Fruit fly (Drosophila melanogaster) whole organism, embryonic: ENCODE data around the gene CG32857.

ENCODE experiments used
- BEAF-32 ChIP-seq: fragments of 200-800 bp; sonication (Bioruptor generic); optimal IDR thresholded peaks from 3 replicates; lab custom pipeline; 2017; ENCODE audit warnings: missing biosample characterization, missing genetic modification characterization, mild to moderate bottlenecking, moderate library complexity, missing genetic modification reagents
- CG11398 ChIP-seq: fragments of 200-800 bp; sonication (Bioruptor generic); optimal IDR thresholded peaks from 2 replicates; lab custom pipeline; 2016; ENCODE audit warnings: missing biosample characterization, missing genetic modification characterization
- CG11504 ChIP-seq: fragments of 200-800 bp; sonication (Bioruptor generic); optimal IDR thresholded peaks from 3 replicates; lab custom pipeline; 2019; ENCODE audit warnings: missing biosample characterization, mild to moderate bottlenecking, missing genetic modification characterization, moderate library complexity
- CG12155 ChIP-seq: fragments of 200-800 bp; sonication (Bioruptor generic); optimal IDR thresholded peaks from 3 replicates; lab custom pipeline; 2016; ENCODE audit warnings: missing biosample characterization, missing genetic modification characterization
- CG14965 ChIP-seq: fragments of 200-800 bp; sonication (Bioruptor generic); optimal IDR thresholded peaks from 2 replicates; lab custom pipeline; 2016; ENCODE audit warnings: missing biosample characterization, missing genetic modification characterization, borderline replicate concordance
- CG2129 ChIP-seq: fragments of 200-800 bp; sonication (Bioruptor generic); IDR thresholded peaks from 2 replicates; pipeline ENCODE4 v1.3.6; 2022; ENCODE audit warnings: missing biosample characterization, missing genetic modification characterization; ENCODE audit not compliant: partially characterized antibody
- CG2199 ChIP-seq: fragments of 200-800 bp; sonication (Bioruptor generic); IDR thresholded peaks from 3 replicates; pipeline ENCODE4 v1.3.6; 2022; ENCODE audit warnings: missing biosample characterization, missing genetic modification characterization
- CG30431 ChIP-seq: fragments of 200-800 bp; sonication (Bioruptor generic); optimal IDR thresholded peaks from 2 replicates; lab custom pipeline; 2017; ENCODE audit warnings: missing biosample characterization, missing genetic modification characterization
- CG34224 ChIP-seq: fragments of 200-800 bp; sonication (Bioruptor generic); IDR thresholded peaks from 3 replicates; pipeline ENCODE4 v1.3.6; 2022; ENCODE audit warnings: missing biosample characterization, missing genetic modification characterization; ENCODE audit not compliant: partially characterized antibody
- CG4360 ChIP-seq: fragments of 200-800 bp; sonication (Bioruptor generic); IDR thresholded peaks from 2 replicates; pipeline ENCODE4 v1.3.6; 2022; ENCODE audit warnings: missing biosample characterization, missing genetic modification characterization
- CG5180 ChIP-seq: fragments of 200-800 bp; sonication (Bioruptor generic); optimal IDR thresholded peaks from 3 replicates; lab custom pipeline; 2017; ENCODE audit warnings: missing biosample characterization, missing genetic modification characterization, mild to moderate bottlenecking, moderate library complexity, missing genetic modification reagents
- CG6683 ChIP-seq: fragments of 200-800 bp; sonication (Bioruptor generic); optimal IDR thresholded peaks from 2 replicates; lab custom pipeline; 2017; ENCODE audit warnings: missing biosample characterization, mild to moderate bottlenecking, missing genetic modification characterization, missing genetic modification reagents
- CG8765 ChIP-seq: fragments of 200-800 bp; sonication (Bioruptor generic); IDR thresholded peaks from 2 replicates; pipeline ENCODE4 v1.3.6; 2022; ENCODE audit warnings: missing biosample characterization, missing genetic modification characterization
- CG9797 ChIP-seq: fragments of 200-800 bp; sonication (Bioruptor generic); optimal IDR thresholded peaks from 3 replicates; lab custom pipeline; 2018; ENCODE audit warnings: missing biosample characterization, mild to moderate bottlenecking, missing genetic modification characterization
- CTCF ChIP-seq: fragments of 200-800 bp; sonication (Bioruptor generic); optimal IDR thresholded peaks from 2 replicates; lab custom pipeline; 2017; ENCODE audit warnings: missing biosample characterization, mild to moderate bottlenecking, missing genetic modification characterization, moderate library complexity
- CoRest ChIP-seq: fragments of 200-800 bp; sonication (Bioruptor generic); optimal IDR thresholded peaks from 3 replicates; lab custom pipeline; 2018; ENCODE audit warnings: missing biosample characterization, mild to moderate bottlenecking, missing genetic modification characterization, moderate library complexity
- Dad ChIP-seq: fragments of 200-800 bp; sonication (Bioruptor generic); optimal IDR thresholded peaks from 3 replicates; lab custom pipeline; 2016; ENCODE audit warnings: missing biosample characterization, missing genetic modification characterization
- Drgx ChIP-seq: fragments of 200-800 bp; sonication (Bioruptor generic); IDR thresholded peaks from 2 replicates; pipeline ENCODE4 v1.3.6; 2022; ENCODE audit warnings: missing biosample characterization, missing genetic modification characterization
- Hr39 ChIP-seq: fragments of >200 bp; optimal IDR thresholded peaks from 2 replicates; lab custom pipeline; 2017
- Neu2 ChIP-seq: fragments of 200-800 bp; sonication (Bioruptor generic); optimal IDR thresholded peaks from 3 replicates; lab custom pipeline; 2016; ENCODE audit warnings: missing biosample characterization, missing genetic modification characterization, borderline replicate concordance
- NfI ChIP-seq: fragments of 200-800 bp; sonication (Bioruptor generic); optimal IDR thresholded peaks from 3 replicates; lab custom pipeline; 2018; ENCODE audit warnings: missing biosample characterization, mild to moderate bottlenecking, missing genetic modification characterization, moderate library complexity
- Scr ChIP-seq: fragments of 200-800 bp; sonication (Bioruptor generic); IDR thresholded peaks from 2 replicates; pipeline ENCODE4 v1.3.6; 2022; ENCODE audit warnings: missing biosample characterization, missing genetic modification characterization; ENCODE audit not compliant: partially characterized antibody
- Trl ChIP-seq, 3 experiments: fragments of >200 bp in 2 of 3; fragments of 200-800 bp in 1 of 3; sonication (Bioruptor generic) in 1 of 3; optimal IDR thresholded peaks; 2 replicates in 1 of 3; 3 replicates in 2 of 3; lab custom pipeline; 2016 to 2017; ENCODE audit warnings: missing biosample characterization in 1 of 3, missing genetic modification characterization in 1 of 3
- bsh ChIP-seq, 2 experiments: fragments of 200-800 bp; sonication (Bioruptor generic); optimal IDR thresholded peaks; 2 replicates each; lab custom pipeline; 2017 to 2018; ENCODE audit warnings: mild to moderate bottlenecking in 2 of 2, missing biosample characterization in 2 of 2, missing genetic modification characterization in 2 of 2, moderate library complexity in 1 of 2
- chif ChIP-seq, 2 experiments: fragments of 200-800 bp; sonication (Bioruptor generic); optimal IDR thresholded peaks; 3 replicates each; lab custom pipeline; 2016; ENCODE audit warnings: missing biosample characterization in 2 of 2, missing genetic modification characterization in 2 of 2
- crp ChIP-seq, 2 experiments: fragments of 200-800 bp; sonication (Bioruptor generic); optimal IDR thresholded peaks; 2 replicates in 1 of 2; 3 replicates in 1 of 2; lab custom pipeline; 2017; ENCODE audit warnings: missing biosample characterization in 2 of 2, missing genetic modification characterization in 2 of 2, mild to moderate bottlenecking in 1 of 2, moderate library complexity in 1 of 2
- danr ChIP-seq: fragments of 200-800 bp; sonication (Bioruptor generic); IDR thresholded peaks from 2 replicates; pipeline ENCODE4 v1.3.6; 2022; ENCODE audit warnings: missing biosample characterization, missing genetic modification characterization
- ind ChIP-seq: fragments of 200-800 bp; sonication (Bioruptor generic); optimal IDR thresholded peaks from 3 replicates; lab custom pipeline; 2016; ENCODE audit warnings: missing biosample characterization, missing genetic modification characterization
- nerfin-1 ChIP-seq: fragments of 200-800 bp; sonication (Bioruptor generic); optimal IDR thresholded peaks from 3 replicates; lab custom pipeline; 2019; ENCODE audit warnings: missing biosample characterization, mild to moderate bottlenecking, missing genetic modification characterization, moderate library complexity
- nom ChIP-seq: fragments of 200-800 bp; sonication (Bioruptor generic); optimal IDR thresholded peaks from 2 replicates; lab custom pipeline; 2017; ENCODE audit warnings: missing biosample characterization, missing genetic modification characterization, mild to moderate bottlenecking, moderate library complexity, missing genetic modification reagents
- schlank ChIP-seq: fragments of 200-800 bp; sonication (Bioruptor generic); optimal IDR thresholded peaks from 2 replicates; lab custom pipeline; 2018; ENCODE audit warnings: missing biosample characterization, mild to moderate bottlenecking, missing genetic modification characterization
- sim ChIP-seq: fragments of 200-800 bp; sonication (Bioruptor generic); IDR thresholded peaks from 2 replicates; pipeline ENCODE4 v1.3.6; 2022; ENCODE audit warnings: missing biosample characterization, missing genetic modification characterization
- tna ChIP-seq: fragments of 200-800 bp; sonication (Bioruptor generic); IDR thresholded peaks from 2 replicates; pipeline ENCODE4 v1.3.6; 2022; ENCODE audit warnings: missing biosample characterization, missing genetic modification characterization; ENCODE audit not compliant: partially characterized antibody
- toy ChIP-seq: fragments of 200-800 bp; sonication (Bioruptor generic); IDR thresholded peaks from 2 replicates; pipeline ENCODE4 v1.3.6; 2022; ENCODE audit warnings: missing biosample characterization, missing genetic modification characterization
- usp ChIP-seq: fragments of >200 bp; optimal IDR thresholded peaks from 2 replicates; lab custom pipeline; 2017; ENCODE audit warnings: missing biosample characterization, missing genetic modification characterization

The CG32857 gene

dm6 chrX:21591990-21592389 is 25.4 kb downstream of the CG32857 start:
- TF ChIP-seq nom (GFP tag; lab: Kevin White, UChicago) (peak; percentile 51), CG5180 (GFP tag; lab: Kevin White, UChicago) (no peak), bsh (GFP tag; optimal IDR thresholded peaks at IDR 0.05; lab: Kevin White, UChicago) (peak in 1 of 2 experiments; percentile 38), Scr (GFP tag; lab: Robert Waterston, UW) (no peak), Dad (no peak), Drgx (GFP tag; lab: Robert Waterston, UW) (peak; percentile 27; the same call in 1 of the 2 replicates)

DNA sequence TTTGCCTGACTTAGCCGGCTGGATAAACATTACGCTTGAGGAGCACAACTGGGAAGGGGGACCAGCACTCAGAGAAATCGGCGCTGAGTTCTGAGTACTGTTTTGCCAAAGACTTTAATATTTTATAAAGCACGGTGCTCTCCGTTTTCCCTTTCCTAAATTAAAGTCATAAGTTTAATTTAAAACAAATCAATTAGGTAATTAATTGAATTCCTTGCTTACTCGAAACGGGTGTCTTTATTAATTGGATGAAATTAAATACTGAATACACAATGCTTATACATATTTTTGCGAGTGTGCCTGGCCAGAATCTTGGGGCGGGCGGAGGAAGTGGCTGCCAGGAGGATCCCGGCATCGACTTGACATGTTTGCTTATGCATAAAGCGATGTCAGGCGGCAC is 27.5 kb downstream of the CG32857 start:
- no peak for TF ChIP-seq CG9797 (GFP tag; lab: Kevin White, UChicago)
- TF ChIP-seq ind (GFP tag; lab: Kevin White, UChicago): no peak
- TF ChIP-seq CoRest (tag; lab: Kevin White, UChicago): no peak
- TF ChIP-seq CG6683 (GFP tag; lab: Kevin White, UChicago): no peak
- TF ChIP-seq CG4360 (GFP tag; lab: Robert Waterston, UW): no peak
- TF ChIP-seq toy: no peak
- TF ChIP-seq CG34224 (GFP tag; lab: Robert Waterston, UW): no peak
- no peak for TF ChIP-seq Neu2 (GFP tag; lab: Kevin White, UChicago)
- no peak for TF ChIP-seq CG30431 (GFP tag; lab: Kevin White, UChicago)
- TF ChIP-seq NfI (GFP tag; lab: Kevin White, UChicago): no peak
- no peak for TF ChIP-seq CG2199 (GFP tag; lab: Robert Waterston, UW)
- no peak for TF ChIP-seq CG11398 (GFP tag; lab: Kevin White, UChicago)
- no peak for TF ChIP-seq schlank (tag; lab: Kevin White, UChicago)
- no peak for TF ChIP-seq CG8765 (GFP tag; lab: Robert Waterston, UW)
- TF ChIP-seq crp (GFP tag; optimal IDR thresholded peaks at IDR 0.05; lab: Kevin White, UChicago): no peak
- TF ChIP-seq Trl (optimal IDR thresholded peaks at IDR 0.05; lab: Kevin White, UChicago): no peak
- no peak for TF ChIP-seq Trl (GFP tag; optimal IDR thresholded peaks at IDR 0.05; lab: Kevin White, UChicago)
- TF ChIP-seq danr: no peak
- TF ChIP-seq tna (GFP tag; lab: Robert Waterston, UW): no peak

dm6 chrX:21588000-21588399 is 29.4 kb downstream of the CG32857 start:
- TF ChIP-seq Hr39: peak; percentile 25
- no peak for TF ChIP-seq CG12155

DNA sequence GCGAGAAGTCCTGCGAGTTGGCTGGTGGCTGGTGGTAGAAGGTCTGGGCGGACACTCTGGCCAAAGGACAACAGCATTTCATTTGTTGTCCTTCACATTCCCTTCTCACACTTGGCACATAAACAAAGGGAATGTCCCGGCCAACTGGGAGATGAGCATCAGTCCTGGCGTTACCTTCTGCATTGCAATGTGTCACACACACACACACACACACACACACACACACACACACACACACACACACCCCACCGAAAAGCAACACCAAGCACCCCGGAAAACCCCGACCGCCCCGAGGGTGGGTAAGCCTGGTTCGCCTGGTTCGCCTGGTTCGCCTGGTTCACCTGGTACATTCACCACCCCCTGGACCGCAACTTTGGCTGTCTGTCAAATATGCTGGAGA is 49.6 kb downstream of the CG32857 start:
- TF ChIP-seq usp (GFP tag; lab: Kevin White, UChicago) (no peak), sim (GFP tag; lab: Robert Waterston, UW) (no peak), toy (no peak), BEAF-32 (no peak), Hr39 (no peak), nerfin-1 (tag; lab: Kevin White, UChicago) (peak; percentile 84)

DNA sequence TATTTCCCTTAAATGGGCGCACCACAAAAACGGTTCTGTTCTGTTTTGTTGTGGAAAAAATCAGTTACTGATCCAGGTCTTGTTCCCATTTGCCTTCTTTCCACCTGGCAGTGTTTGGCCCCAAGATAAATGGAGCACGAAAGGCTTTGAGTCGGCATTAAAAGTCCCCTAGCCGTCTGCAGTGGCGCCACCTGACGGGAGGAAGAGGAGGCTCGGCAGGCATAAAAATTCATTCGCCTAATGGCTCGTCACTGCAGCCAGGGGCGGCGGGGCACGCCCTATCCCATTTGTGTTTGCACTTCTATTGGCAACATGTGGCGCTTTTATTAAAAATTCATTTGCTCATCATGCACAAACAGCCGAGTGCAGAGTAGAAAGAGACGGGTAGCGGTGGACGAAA is 51.9 kb downstream of the CG32857 start:
- TF ChIP-seq chif (GFP tag; optimal IDR thresholded peaks at IDR 0.05; lab: Kevin White, UChicago) (no peak), CG11504 (tag; lab: Kevin White, UChicago) (peak; percentile 2), CG14965 (GFP tag; lab: Kevin White, UChicago) (peak; percentile 58), CG2129 (no peak), CTCF (peak; percentile 78)
- TF ChIP-seq, all 482 proteins: peak for 3
